Fruit fly (Drosophila melanogaster) whole organism, embryonic: Measurements from ENCODE around the gene CG11726.
A peak's percentile ranks its signal among the peaks of the same experiment; 100 is the strongest.

Experiments used
- Antp ChIP-seq: fragments of 200-800 bp; sonication (Bioruptor generic); optimal IDR thresholded peaks from 3 replicates; lab custom pipeline; 2016; ENCODE audit warnings: missing biosample characterization, missing genetic modification characterization
- B-H2 ChIP-seq: fragments of 200-800 bp; sonication (Bioruptor generic); optimal IDR thresholded peaks from 2 replicates; lab custom pipeline; 2018; ENCODE audit warnings: missing biosample characterization, mild to moderate bottlenecking, missing genetic modification characterization
- Bdp1 ChIP-seq: fragments of 200-800 bp; sonication (Bioruptor generic); optimal IDR thresholded peaks from 3 replicates; lab custom pipeline; 2016; ENCODE audit warnings: missing biosample characterization, missing genetic modification characterization
- CG10959 ChIP-seq: fragments of 200-800 bp; sonication (Bioruptor generic); IDR thresholded peaks from 2 replicates; pipeline ENCODE4 v1.3.6; 2022; ENCODE audit warnings: missing biosample characterization, missing genetic modification characterization
- CG11695 ChIP-seq: fragments of 200-800 bp; sonication (Bioruptor generic); IDR thresholded peaks from 3 replicates; pipeline ENCODE4 v1.3.6; 2022; ENCODE audit warnings: missing biosample characterization, missing genetic modification characterization
- CG1529 ChIP-seq: fragments of 200-800 bp; sonication (Bioruptor generic); optimal IDR thresholded peaks from 3 replicates; lab custom pipeline; 2018; ENCODE audit warnings: missing biosample characterization, missing genetic modification characterization
- CG1602 ChIP-seq: fragments of 200-800 bp; sonication (Bioruptor generic); optimal IDR thresholded peaks from 3 replicates; lab custom pipeline; 2016; ENCODE audit warnings: missing biosample characterization, missing genetic modification characterization
- CG16815 ChIP-seq: fragments of 200-800 bp; sonication (Bioruptor generic); optimal IDR thresholded peaks from 3 replicates; lab custom pipeline; 2017; ENCODE audit warnings: missing biosample characterization, mild to moderate bottlenecking, missing genetic modification characterization
- CG17186 ChIP-seq: fragments of 200-800 bp; sonication (Bioruptor generic); optimal IDR thresholded peaks from 3 replicates; lab custom pipeline; 2017; ENCODE audit warnings: missing biosample characterization, missing genetic modification reagents, missing genetic modification characterization
- CG2116 ChIP-seq: fragments of 200-800 bp; sonication (Bioruptor generic); optimal IDR thresholded peaks from 3 replicates; lab custom pipeline; 2018; ENCODE audit warnings: missing biosample characterization, mild to moderate bottlenecking, missing genetic modification characterization
- CG31441 ChIP-seq: fragments of 200-800 bp; sonication (Bioruptor generic); IDR thresholded peaks from 2 replicates; pipeline ENCODE4 v1.3.6; 2022; ENCODE audit warnings: missing biosample characterization, missing genetic modification characterization
- CG33557 ChIP-seq: fragments of 200-800 bp; sonication (Bioruptor generic); optimal IDR thresholded peaks from 2 replicates; lab custom pipeline; 2019; ENCODE audit warnings: missing biosample characterization, mild to moderate bottlenecking, missing genetic modification characterization, moderate library complexity
- CG3838 ChIP-seq: fragments of 200-800 bp; sonication (Bioruptor generic); optimal IDR thresholded peaks from 3 replicates; lab custom pipeline; 2016; ENCODE audit warnings: missing biosample characterization, missing genetic modification characterization
- CG42726 ChIP-seq: fragments of 200-800 bp; sonication (Bioruptor generic); IDR thresholded peaks from 2 replicates; pipeline ENCODE4 v1.3.6; 2022; ENCODE audit warnings: missing biosample characterization, missing genetic modification characterization; ENCODE audit not compliant: partially characterized antibody
- CG43689 ChIP-seq: fragments of 200-800 bp; sonication (Bioruptor generic); IDR thresholded peaks from 2 replicates; pipeline ENCODE4 v1.3.6; 2022; ENCODE audit warnings: missing biosample characterization, missing genetic modification characterization
- CG4820 ChIP-seq: fragments of 200-800 bp; sonication (Bioruptor generic); optimal IDR thresholded peaks from 3 replicates; lab custom pipeline; 2016; ENCODE audit warnings: missing biosample characterization, missing genetic modification characterization
- CG6272 ChIP-seq: fragments of 200-800 bp; sonication (Bioruptor generic); IDR thresholded peaks from 2 replicates; pipeline ENCODE4 v1.3.6; 2022; ENCODE audit warnings: missing biosample characterization, missing genetic modification characterization
- CG6689 ChIP-seq: fragments of 200-800 bp; sonication (Bioruptor generic); IDR thresholded peaks from 2 replicates; pipeline ENCODE4 v1.3.6; 2022; ENCODE audit warnings: missing biosample characterization, missing genetic modification characterization
- CG8765 ChIP-seq: fragments of 200-800 bp; sonication (Bioruptor generic); IDR thresholded peaks from 2 replicates; pipeline ENCODE4 v1.3.6; 2022; ENCODE audit warnings: missing biosample characterization, missing genetic modification characterization
- CG9437 ChIP-seq: fragments of 200-800 bp; sonication (Bioruptor generic); optimal IDR thresholded peaks from 2 replicates; lab custom pipeline; 2018; ENCODE audit warnings: missing biosample characterization, mild to moderate bottlenecking, missing genetic modification characterization
- CG9797 ChIP-seq: fragments of 200-800 bp; sonication (Bioruptor generic); optimal IDR thresholded peaks from 3 replicates; lab custom pipeline; 2018; ENCODE audit warnings: missing biosample characterization, mild to moderate bottlenecking, missing genetic modification characterization
- CG9817 ChIP-seq: fragments of 200-800 bp; sonication (Bioruptor generic); optimal IDR thresholded peaks from 2 replicates; lab custom pipeline; 2018; ENCODE audit warnings: missing biosample characterization, mild to moderate bottlenecking, missing genetic modification characterization, moderate library complexity
- CG9876 ChIP-seq: fragments of 200-800 bp; sonication (Bioruptor generic); optimal IDR thresholded peaks from 2 replicates; lab custom pipeline; 2016; ENCODE audit warnings: missing biosample characterization, missing genetic modification characterization
- CoRest ChIP-seq: fragments of 200-800 bp; sonication (Bioruptor generic); optimal IDR thresholded peaks from 3 replicates; lab custom pipeline; 2018; ENCODE audit warnings: missing biosample characterization, mild to moderate bottlenecking, missing genetic modification characterization, moderate library complexity
- Elba2 ChIP-seq: fragments of 200-800 bp; sonication (Bioruptor generic); optimal IDR thresholded peaks from 3 replicates; lab custom pipeline; 2016; ENCODE audit warnings: missing biosample characterization, missing genetic modification characterization
- HLH3B ChIP-seq: fragments of 200-800 bp; sonication (Bioruptor generic); IDR thresholded peaks from 2 replicates; pipeline ENCODE4 v1.3.6; 2022; ENCODE audit warnings: missing biosample characterization, missing genetic modification characterization
- Hr3 ChIP-seq: fragments of 200-800 bp; sonication (Bioruptor generic); optimal IDR thresholded peaks from 3 replicates; lab custom pipeline; 2016; ENCODE audit warnings: missing biosample characterization, missing genetic modification characterization
- Hr78 ChIP-seq, 2 experiments: fragments of 200-800 bp in 1 of 2; fragments of >200 bp in 1 of 2; sonication (Bioruptor generic) in 1 of 2; optimal IDR thresholded peaks; 2 replicates each; lab custom pipeline; 2017 to 2019; ENCODE audit warnings: missing biosample characterization in 2 of 2, missing genetic modification characterization in 2 of 2, mild to moderate bottlenecking in 1 of 2, moderate library complexity in 1 of 2
- Kr ChIP-seq: fragments of 200-800 bp; sonication (Bioruptor generic); optimal IDR thresholded peaks from 2 replicates; lab custom pipeline; 2017; ENCODE audit warnings: missing biosample characterization, mild to moderate bottlenecking, missing genetic modification characterization
- Max ChIP-seq: fragments of 200-800 bp; sonication (Bioruptor generic); optimal IDR thresholded peaks from 2 replicates; lab custom pipeline; 2016; ENCODE audit warnings: missing biosample characterization, mild to moderate bottlenecking, missing genetic modification characterization
- Nf-YC ChIP-seq: fragments of 200-800 bp; optimal IDR thresholded peaks from 3 replicates; lab custom pipeline; 2019; ENCODE audit warnings: missing biosample characterization, mild to moderate bottlenecking, missing genetic modification characterization, moderate library complexity
- Vsx1 ChIP-seq: fragments of 200-800 bp; sonication (Bioruptor generic); optimal IDR thresholded peaks from 2 replicates; lab custom pipeline; 2017; ENCODE audit warnings: missing biosample characterization, mild to moderate bottlenecking, missing genetic modification characterization, missing genetic modification reagents
- bowl ChIP-seq: fragments of 200-800 bp; sonication (Bioruptor generic); IDR thresholded peaks from 2 replicates; pipeline ENCODE4 v1.3.6; 2022; ENCODE audit warnings: missing biosample characterization, missing genetic modification characterization
- bsh ChIP-seq, 2 experiments: fragments of 200-800 bp; sonication (Bioruptor generic); optimal IDR thresholded peaks; 2 replicates each; lab custom pipeline; 2017 to 2018; ENCODE audit warnings: mild to moderate bottlenecking in 2 of 2, missing biosample characterization in 2 of 2, missing genetic modification characterization in 2 of 2, moderate library complexity in 1 of 2
- btn ChIP-seq: fragments of 200-800 bp; sonication (Bioruptor generic); optimal IDR thresholded peaks from 2 replicates; lab custom pipeline; 2016; ENCODE audit warnings: missing biosample characterization, missing genetic modification characterization
- croc ChIP-seq: fragments of 200-800 bp; sonication (Bioruptor generic); conservative IDR thresholded peaks from 3 replicates; pipeline ENCODE4 v1.3.6; 2022; ENCODE audit warnings: missing biosample characterization, missing genetic modification characterization
- danr ChIP-seq: fragments of 200-800 bp; sonication (Bioruptor generic); IDR thresholded peaks from 2 replicates; pipeline ENCODE4 v1.3.6; 2022; ENCODE audit warnings: missing biosample characterization, missing genetic modification characterization
- klu ChIP-seq: fragments of 200-800 bp; sonication (Bioruptor generic); IDR thresholded peaks from 2 replicates; pipeline ENCODE4 v1.3.6; 2022; ENCODE audit warnings: missing biosample characterization, missing genetic modification characterization
- lilli ChIP-seq: fragments of 200-800 bp; sonication (Bioruptor generic); optimal IDR thresholded peaks from 3 replicates; lab custom pipeline; 2016; ENCODE audit warnings: missing biosample characterization, missing genetic modification characterization
- mld ChIP-seq: fragments of 200-800 bp; sonication (Bioruptor generic); IDR thresholded peaks from 3 replicates; pipeline ENCODE4 v1.3.6; 2022; ENCODE audit warnings: missing biosample characterization, missing genetic modification characterization; ENCODE audit not compliant: partially characterized antibody
- ro ChIP-seq: fragments of 200-800 bp; sonication (Bioruptor generic); IDR thresholded peaks from 2 replicates; pipeline ENCODE4 v1.3.6; 2022; ENCODE audit warnings: missing biosample characterization, missing genetic modification characterization
- run ChIP-seq: fragments of 200-800 bp; sonication (Bioruptor generic); optimal IDR thresholded peaks from 3 replicates; lab custom pipeline; 2018; ENCODE audit warnings: missing biosample characterization, mild to moderate bottlenecking, missing genetic modification characterization
- salm ChIP-seq: fragments of 200-800 bp; sonication (Bioruptor generic); optimal IDR thresholded peaks from 2 replicates; lab custom pipeline; 2018; ENCODE audit warnings: missing biosample characterization, mild to moderate bottlenecking, missing genetic modification characterization
- scrt ChIP-seq: fragments of 200-800 bp; sonication (Bioruptor generic); optimal IDR thresholded peaks from 2 replicates; lab custom pipeline; 2018; ENCODE audit warnings: missing biosample characterization, mild to moderate bottlenecking, missing genetic modification characterization, moderate library complexity
- sima ChIP-seq: fragments of 200-800 bp; sonication (Bioruptor generic); optimal IDR thresholded peaks from 2 replicates; lab custom pipeline; 2016; ENCODE audit warnings: missing biosample characterization, missing genetic modification characterization
- so ChIP-seq: fragments of 200-800 bp; sonication (Bioruptor generic); IDR thresholded peaks from 3 replicates; pipeline ENCODE4 v1.3.6; 2022; ENCODE audit warnings: missing biosample characterization, missing genetic modification characterization
- sqz ChIP-seq: fragments of 200-800 bp; sonication (Bioruptor generic); optimal IDR thresholded peaks from 3 replicates; lab custom pipeline; 2018; ENCODE audit warnings: missing biosample characterization, mild to moderate bottlenecking, missing genetic modification characterization
- ssp ChIP-seq: fragments of 200-800 bp; sonication (Bioruptor generic); IDR thresholded peaks from 2 replicates; pipeline ENCODE4 v1.3.6; 2022; ENCODE audit warnings: missing biosample characterization, missing genetic modification characterization
- stc ChIP-seq: fragments of 200-800 bp; sonication (Bioruptor generic); IDR thresholded peaks from 2 replicates; pipeline ENCODE4 v1.3.6; 2022; ENCODE audit warnings: missing biosample characterization, missing genetic modification characterization
- trh ChIP-seq: fragments of 200-800 bp; sonication (Bioruptor generic); optimal IDR thresholded peaks from 2 replicates; lab custom pipeline; 2016; ENCODE audit warnings: missing biosample characterization, missing genetic modification characterization
- usp ChIP-seq: fragments of >200 bp; optimal IDR thresholded peaks from 2 replicates; lab custom pipeline; 2017; ENCODE audit warnings: missing biosample characterization, missing genetic modification characterization
- wdn ChIP-seq: fragments of 200-800 bp; sonication (Bioruptor generic); IDR thresholded peaks from 2 replicates; pipeline ENCODE4 v1.3.6; 2022; ENCODE audit warnings: missing biosample characterization, missing genetic modification characterization

CG11726 gene

DNA sequence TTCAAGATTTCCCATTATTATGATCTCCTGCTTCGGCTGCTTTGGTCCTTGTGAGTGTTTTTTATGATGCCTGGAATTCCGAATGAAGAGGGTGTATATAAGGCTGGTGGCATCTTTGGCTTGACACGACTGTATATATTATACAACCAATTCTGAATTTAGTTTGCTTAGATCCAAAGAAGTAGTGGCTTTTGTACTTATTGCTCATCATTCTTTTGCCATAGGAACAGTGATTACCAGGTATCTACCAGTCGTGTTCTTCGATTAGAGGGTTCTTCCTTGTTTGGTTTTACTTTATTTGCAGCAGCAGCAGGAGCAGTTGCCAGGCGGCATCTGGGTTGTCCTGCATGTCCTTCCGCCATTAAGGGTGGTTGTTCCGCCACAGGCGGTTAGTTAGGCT is 9.1 kb downstream of the CG11726 start (continued):
- no peak for TF ChIP-seq wdn (GFP tag; lab: Robert Waterston, UW)
- TF ChIP-seq CG42726 (GFP tag; lab: Robert Waterston, UW), result no peak
- peak; percentile 17; the same call in 1 of the 3 replicates for TF ChIP-seq so
- TF ChIP-seq CG31441 (GFP tag; lab: Robert Waterston, UW), result peak; percentile 56; the same call in 1 of the 2 replicates
- no peak for TF ChIP-seq Elba2 (GFP tag; lab: Kevin White, UChicago)
- peak; percentile 60 for TF ChIP-seq CG6272 (GFP tag; lab: Robert Waterston, UW)
- no peak for TF ChIP-seq sima (GFP tag; lab: Kevin White, UChicago)
- peak; percentile 43; the same call in 1 of the 2 replicates for TF ChIP-seq ssp (GFP tag; lab: Robert Waterston, UW)
- peak; percentile 19 for TF ChIP-seq Max (GFP tag; lab: Kevin White, UChicago)
- peak; percentile 69 for TF ChIP-seq CG6689
- no peak for TF ChIP-seq CG9817
- TF ChIP-seq klu (GFP tag; lab: Robert Waterston, UW), result peak; percentile 27; the same call in 1 of the 2 replicates
- peak; percentile 53 for TF ChIP-seq Bdp1 (GFP tag; lab: Kevin White, UChicago)
- no peak for TF ChIP-seq CG33557 (GFP tag; lab: Kevin White, UChicago)
- TF ChIP-seq lilli, result peak; percentile 65
- no peak for TF ChIP-seq CG9797
- no peak for TF ChIP-seq Kr (GFP tag; lab: Kevin White, UChicago)
- no peak for TF ChIP-seq stc (GFP tag; lab: Robert Waterston, UW)
- peak; percentile 41 for TF ChIP-seq btn (GFP tag; lab: Kevin White, UChicago)
- TF ChIP-seq CG4820 (GFP tag; lab: Kevin White, UChicago), result peak; percentile 51
- no peak for TF ChIP-seq salm (tag; lab: Kevin White, UChicago)
- peak in 1 of 2 experiments; percentile 65 for TF ChIP-seq bsh (GFP tag; optimal IDR thresholded peaks at IDR 0.05; lab: Kevin White, UChicago)
- no peak for TF ChIP-seq run (tag; lab: Kevin White, UChicago)
- TF ChIP-seq ro (GFP tag; lab: Robert Waterston, UW), result no peak
- peak; percentile 55 for TF ChIP-seq CG1602
- peak; percentile 45 for TF ChIP-seq CoRest (tag; lab: Kevin White, UChicago)
- TF ChIP-seq danr (GFP tag; lab: Robert Waterston, UW), result no peak
- TF ChIP-seq HLH3B, result peak; percentile 57
- TF ChIP-seq bowl (GFP tag; lab: Robert Waterston, UW), result no peak
- peak; percentile 22 for TF ChIP-seq CG9876 (GFP tag; lab: Kevin White, UChicago)
- peak; percentile 74 for TF ChIP-seq CG11695 (GFP tag; lab: Robert Waterston, UW)
- peak; percentile 48 for TF ChIP-seq Hr3 (GFP tag; lab: Kevin White, UChicago)
- peak; percentile 4 for TF ChIP-seq CG17186 (GFP tag; lab: Kevin White, UChicago)
- no peak for TF ChIP-seq Hr78 (GFP tag; optimal IDR thresholded peaks at IDR 0.05; lab: Kevin White, UChicago)
- TF ChIP-seq mld, result no peak
- TF ChIP-seq croc (GFP tag; lab: Robert Waterston, UW), result no peak; the same call in 2 of the 3 replicates
- TF ChIP-seq CG16815 (GFP tag; lab: Kevin White, UChicago), result peak; percentile 42
- peak; percentile 61 for TF ChIP-seq CG10959 (GFP tag; lab: Robert Waterston, UW)
- TF ChIP-seq CG1529 (GFP tag; lab: Kevin White, UChicago), result no peak
- TF ChIP-seq trh (GFP tag; lab: Kevin White, UChicago), result no peak
- peak; percentile 62 for TF ChIP-seq Antp (GFP tag; lab: Kevin White, UChicago)
- no peak for TF ChIP-seq CG3838
- TF ChIP-seq CG8765 (GFP tag; lab: Robert Waterston, UW), result peak; percentile 76
- no peak for TF ChIP-seq Vsx1 (GFP tag; lab: Kevin White, UChicago)
- 0 out of 2 replicates have a peak, but pooled peaks have one; percentile 26 for TF ChIP-seq CG43689 (GFP tag; lab: Robert Waterston, UW)
- no peak for TF ChIP-seq CG2116 (GFP tag; lab: Kevin White, UChicago)
- no peak for TF ChIP-seq sqz (GFP tag; lab: Kevin White, UChicago)
- peak; percentile 35 for TF ChIP-seq scrt (GFP tag; lab: Kevin White, UChicago)
- no peak for TF ChIP-seq Nf-YC (tag; lab: Kevin White, UChicago)
- TF ChIP-seq CG9437, result no peak
- TF ChIP-seq B-H2 (GFP tag; lab: Kevin White, UChicago), result no peak
- TF ChIP-seq usp (GFP tag; lab: Kevin White, UChicago), result no peak
